Fruit fly (Drosophila melanogaster) whole organism, embryonic: ENCODE data around the gene CG13373.

ENCODE experiments used
- Atf6 ChIP-seq: fragments of 200-800 bp; sonication (Bioruptor generic); IDR thresholded peaks from 2 replicates; pipeline ENCODE4 v1.3.6; 2022; ENCODE audit warnings: missing biosample characterization, missing genetic modification characterization
- CG13287 ChIP-seq: fragments of 200-800 bp; sonication (Bioruptor generic); IDR thresholded peaks from 2 replicates; pipeline ENCODE4 v1.3.6; 2022; ENCODE audit warnings: missing biosample characterization, missing genetic modification characterization; ENCODE audit not compliant: partially characterized antibody
- CG13624 ChIP-seq: fragments of 200-800 bp; sonication (Bioruptor generic); optimal IDR thresholded peaks from 2 replicates; lab custom pipeline; 2016; ENCODE audit warnings: missing biosample characterization, missing genetic modification characterization
- CG13775 ChIP-seq: fragments of 200-800 bp; sonication (Bioruptor generic); optimal IDR thresholded peaks from 3 replicates; lab custom pipeline; 2017; ENCODE audit warnings: missing biosample characterization, mild to moderate bottlenecking, missing genetic modification characterization
- CG15514 ChIP-seq: fragments of 200-800 bp; sonication (Bioruptor generic); optimal IDR thresholded peaks from 3 replicates; lab custom pipeline; 2017; ENCODE audit warnings: missing biosample characterization, missing genetic modification characterization, mild to moderate bottlenecking, moderate library complexity, missing genetic modification reagents
- CG17186 ChIP-seq: fragments of 200-800 bp; sonication (Bioruptor generic); optimal IDR thresholded peaks from 3 replicates; lab custom pipeline; 2017; ENCODE audit warnings: missing biosample characterization, missing genetic modification reagents, missing genetic modification characterization
- CG17359 ChIP-seq: fragments of 200-800 bp; sonication (Bioruptor generic); optimal IDR thresholded peaks from 3 replicates; lab custom pipeline; 2018; ENCODE audit warnings: missing biosample characterization, mild to moderate bottlenecking, missing genetic modification characterization, moderate library complexity
- CG17802 ChIP-seq: fragments of 200-800 bp; sonication (Bioruptor generic); optimal IDR thresholded peaks from 2 replicates; lab custom pipeline; 2018; ENCODE audit warnings: missing biosample characterization, mild to moderate bottlenecking, missing genetic modification characterization, moderate library complexity
- CG3995 ChIP-seq: fragments of 200-800 bp; sonication (Bioruptor generic); optimal IDR thresholded peaks from 3 replicates; lab custom pipeline; 2016; ENCODE audit warnings: missing biosample characterization, missing genetic modification characterization
- CG4617 ChIP-seq: fragments of 200-800 bp; sonication (Bioruptor generic); optimal IDR thresholded peaks from 3 replicates; lab custom pipeline; 2016; ENCODE audit warnings: missing biosample characterization, missing genetic modification characterization, borderline replicate concordance
- CG6689 ChIP-seq: fragments of 200-800 bp; sonication (Bioruptor generic); IDR thresholded peaks from 2 replicates; pipeline ENCODE4 v1.3.6; 2022; ENCODE audit warnings: missing biosample characterization, missing genetic modification characterization
- CG8924 ChIP-seq: fragments of 200-800 bp; optimal IDR thresholded peaks from 3 replicates; lab custom pipeline; 2019; ENCODE audit warnings: missing biosample characterization, mild to moderate bottlenecking, missing genetic modification characterization, moderate library complexity
- CHES-1-like ChIP-seq: fragments of 200-800 bp; sonication (Bioruptor generic); optimal IDR thresholded peaks from 2 replicates; lab custom pipeline; 2016; ENCODE audit warnings: missing biosample characterization, missing genetic modification characterization
- CoRest ChIP-seq: fragments of 200-800 bp; sonication (Bioruptor generic); optimal IDR thresholded peaks from 3 replicates; lab custom pipeline; 2018; ENCODE audit warnings: missing biosample characterization, mild to moderate bottlenecking, missing genetic modification characterization, moderate library complexity
- E2f2 ChIP-seq: fragments of 200-800 bp; sonication (Bioruptor generic); IDR thresholded peaks from 2 replicates; pipeline ENCODE4 v1.3.6; 2022; ENCODE audit warnings: missing biosample characterization, missing genetic modification characterization
- Elba2 ChIP-seq: fragments of 200-800 bp; sonication (Bioruptor generic); optimal IDR thresholded peaks from 3 replicates; lab custom pipeline; 2016; ENCODE audit warnings: missing biosample characterization, missing genetic modification characterization
- HmgZ ChIP-seq: fragments of 200-800 bp; sonication (Bioruptor generic); optimal IDR thresholded peaks from 2 replicates; lab custom pipeline; 2018; ENCODE audit warnings: missing biosample characterization, mild to moderate bottlenecking, missing genetic modification characterization
- Hr51 ChIP-seq, 2 experiments: fragments of 200-800 bp; sonication (Bioruptor generic); optimal IDR thresholded peaks; 2 replicates in 1 of 2; 3 replicates in 1 of 2; lab custom pipeline; 2016 to 2018; ENCODE audit warnings: missing biosample characterization in 2 of 2, missing genetic modification characterization in 2 of 2, mild to moderate bottlenecking in 1 of 2, moderate library complexity in 1 of 2
- Max ChIP-seq: fragments of 200-800 bp; sonication (Bioruptor generic); optimal IDR thresholded peaks from 2 replicates; lab custom pipeline; 2016; ENCODE audit warnings: missing biosample characterization, mild to moderate bottlenecking, missing genetic modification characterization
- Neu2 ChIP-seq: fragments of 200-800 bp; sonication (Bioruptor generic); optimal IDR thresholded peaks from 3 replicates; lab custom pipeline; 2016; ENCODE audit warnings: missing biosample characterization, missing genetic modification characterization, borderline replicate concordance
- Opbp ChIP-seq: fragments of 200-800 bp; sonication (Bioruptor generic); IDR thresholded peaks from 3 replicates; pipeline ENCODE4 v1.3.6; 2022; ENCODE audit warnings: missing biosample characterization, missing genetic modification characterization; ENCODE audit not compliant: partially characterized antibody
- Sry-β ChIP-seq: fragments of 200-800 bp; sonication (Bioruptor generic); optimal IDR thresholded peaks from 2 replicates; lab custom pipeline; 2018; ENCODE audit warnings: missing biosample characterization, mild to moderate bottlenecking, missing genetic modification characterization, moderate library complexity
- Sry-δ ChIP-seq: fragments of 200-800 bp; sonication (Bioruptor generic); optimal IDR thresholded peaks from 2 replicates; lab custom pipeline; 2016; ENCODE audit warnings: missing biosample characterization, missing genetic modification characterization
- Xrp1 ChIP-seq: fragments of 200-800 bp; sonication (Bioruptor generic); IDR thresholded peaks from 2 replicates; pipeline ENCODE4 v1.3.6; 2022; ENCODE audit warnings: missing biosample characterization, missing genetic modification characterization
- YL-1 ChIP-seq: fragments of 200-800 bp; sonication (Bioruptor generic); optimal IDR thresholded peaks from 3 replicates; lab custom pipeline; 2017; ENCODE audit warnings: missing biosample characterization, mild to moderate bottlenecking, missing genetic modification characterization
- amos ChIP-seq: fragments of 200-800 bp; sonication (Bioruptor generic); IDR thresholded peaks from 2 replicates; pipeline ENCODE4 v1.3.6; 2022; ENCODE audit warnings: missing biosample characterization, missing genetic modification characterization; ENCODE audit not compliant: partially characterized antibody
- aop ChIP-seq: fragments of 200-800 bp; sonication (Bioruptor generic); IDR thresholded peaks from 2 replicates; pipeline ENCODE4 v1.3.6; 2022; ENCODE audit warnings: missing biosample characterization, missing genetic modification characterization
- ase ChIP-seq: fragments of 200-800 bp; sonication (Bioruptor generic); IDR thresholded peaks from 3 replicates; pipeline ENCODE4 v1.3.6; 2022; ENCODE audit warnings: missing biosample characterization, missing genetic modification characterization
- br ChIP-seq: fragments of >200 bp; optimal IDR thresholded peaks from 2 replicates; lab custom pipeline; 2017
- crp ChIP-seq, 2 experiments: fragments of 200-800 bp; sonication (Bioruptor generic); optimal IDR thresholded peaks; 2 replicates in 1 of 2; 3 replicates in 1 of 2; lab custom pipeline; 2017; ENCODE audit warnings: missing biosample characterization in 2 of 2, missing genetic modification characterization in 2 of 2, mild to moderate bottlenecking in 1 of 2, moderate library complexity in 1 of 2
- cwo ChIP-seq: fragments of 200-800 bp; sonication (Bioruptor generic); optimal IDR thresholded peaks from 3 replicates; lab custom pipeline; 2017; ENCODE audit warnings: missing biosample characterization, missing genetic modification characterization, mild to moderate bottlenecking, moderate library complexity, missing genetic modification reagents
- dpn ChIP-seq, 2 experiments: fragments of 200-800 bp; sonication (Bioruptor generic); optimal IDR thresholded peaks; 3 replicates each; lab custom pipeline; 2016; ENCODE audit warnings: missing biosample characterization in 2 of 2, missing genetic modification characterization in 2 of 2
- ftz-f1 ChIP-seq: fragments of 200-800 bp; sonication (Bioruptor generic); optimal IDR thresholded peaks from 2 replicates; lab custom pipeline; 2016; ENCODE audit warnings: missing biosample characterization, missing genetic modification characterization
- gro ChIP-seq: fragments of 200-800 bp; sonication (Bioruptor generic); optimal IDR thresholded peaks from 2 replicates; lab custom pipeline; 2016; ENCODE audit warnings: missing biosample characterization, missing genetic modification characterization
- gsb-n ChIP-seq: fragments of 200-800 bp; sonication (Bioruptor generic); optimal IDR thresholded peaks from 3 replicates; lab custom pipeline; 2018; ENCODE audit warnings: missing biosample characterization, mild to moderate bottlenecking, missing genetic modification characterization
- hb ChIP-seq: fragments of 200-800 bp; sonication (Bioruptor generic); IDR thresholded peaks from 3 replicates; pipeline ENCODE4 v1.3.6; 2022; ENCODE audit warnings: missing biosample characterization, missing genetic modification characterization; ENCODE audit not compliant: partially characterized antibody
- insv ChIP-seq, 2 experiments: fragments of 200-800 bp; sonication (Bioruptor generic); optimal IDR thresholded peaks; 3 replicates each; lab custom pipeline; 2016 to 2018; ENCODE audit warnings: missing biosample characterization in 2 of 2, missing genetic modification characterization in 2 of 2
- lilli ChIP-seq: fragments of 200-800 bp; sonication (Bioruptor generic); optimal IDR thresholded peaks from 3 replicates; lab custom pipeline; 2016; ENCODE audit warnings: missing biosample characterization, missing genetic modification characterization
- lola ChIP-seq, 3 experiments: fragments of >200 bp in 2 of 3; fragments of 200-800 bp in 1 of 3; sonication (Bioruptor generic) in 1 of 3; optimal IDR thresholded peaks; 2 replicates each; lab custom pipeline; 2017 to 2019; ENCODE audit warnings: missing biosample characterization in 3 of 3, missing genetic modification characterization in 3 of 3, mild to moderate bottlenecking in 1 of 3, moderate library complexity in 1 of 3
- nerfin-1 ChIP-seq: fragments of 200-800 bp; sonication (Bioruptor generic); optimal IDR thresholded peaks from 3 replicates; lab custom pipeline; 2019; ENCODE audit warnings: missing biosample characterization, mild to moderate bottlenecking, missing genetic modification characterization, moderate library complexity
- nmo ChIP-seq: fragments of 200-800 bp; sonication (Bioruptor generic); optimal IDR thresholded peaks from 2 replicates; lab custom pipeline; 2018; ENCODE audit warnings: missing biosample characterization, mild to moderate bottlenecking, missing genetic modification characterization, moderate library complexity
- onecut ChIP-seq: fragments of 200-800 bp; sonication (Bioruptor generic); IDR thresholded peaks from 2 replicates; pipeline ENCODE4 v1.3.6; 2022; ENCODE audit warnings: missing biosample characterization, missing genetic modification characterization
- pho ChIP-seq: fragments of 200-800 bp; sonication (Bioruptor generic); optimal IDR thresholded peaks from 2 replicates; lab custom pipeline; 2016; ENCODE audit warnings: missing biosample characterization, missing genetic modification characterization
- pzg ChIP-seq: fragments of 200-800 bp; sonication (Bioruptor generic); optimal IDR thresholded peaks from 3 replicates; lab custom pipeline; 2018; ENCODE audit warnings: missing biosample characterization, mild to moderate bottlenecking, missing genetic modification characterization, moderate library complexity
- sens ChIP-seq: fragments of 200-800 bp; sonication (Bioruptor generic); peaks from one replicate; lab custom pipeline; 2016; ENCODE audit warnings: missing biosample characterization, missing genetic modification characterization
- slp2 ChIP-seq: fragments of 200-800 bp; sonication (Bioruptor generic); optimal IDR thresholded peaks from 2 replicates; lab custom pipeline; 2016; ENCODE audit warnings: missing biosample characterization, missing genetic modification characterization
- unpg ChIP-seq: fragments of 200-800 bp; sonication (Bioruptor generic); optimal IDR thresholded peaks from 3 replicates; lab custom pipeline; 2018; ENCODE audit warnings: missing biosample characterization, mild to moderate bottlenecking, missing genetic modification characterization, moderate library complexity
- wor ChIP-seq: fragments of 200-800 bp; sonication (Bioruptor generic); IDR thresholded peaks from 2 replicates; pipeline ENCODE4 v1.3.6; 2022; ENCODE audit warnings: missing biosample characterization, missing genetic modification characterization
- zfh2 ChIP-seq: fragments of 200-800 bp; sonication (Bioruptor generic); optimal IDR thresholded peaks from 2 replicates; lab custom pipeline; 2016; ENCODE audit warnings: missing biosample characterization, missing genetic modification characterization

The CG13373 gene

dm6 chrX:487517-487957 is 10.8 kb downstream of the CG13373 start, which contains the start of the genes CG18273 and CG3156 (continued):
- TF ChIP-seq CG8924 (tag; lab: Kevin White, UChicago) = peak; percentile 33
- TF ChIP-seq Elba2 = peak; percentile 82
- no peak for TF ChIP-seq CG4617 (GFP tag; lab: Kevin White, UChicago)
- peak; percentile 95 for TF ChIP-seq cwo
- TF ChIP-seq pho (GFP tag; lab: Kevin White, UChicago) = peak; percentile 15
- peak; percentile 23; the same call in 1 of the 2 replicates for TF ChIP-seq E2f2 (GFP tag; lab: Robert Waterston, UW)
- TF ChIP-seq ftz-f1 (GFP tag; lab: Kevin White, UChicago) = no peak
- no peak for TF ChIP-seq br (lab: Kevin White, UChicago)
- TF ChIP-seq nerfin-1 (tag; lab: Kevin White, UChicago) = peak; percentile 37
- peak in 1 of 2 experiments; percentile 4 for TF ChIP-seq Hr51 (GFP tag; optimal IDR thresholded peaks at IDR 0.05; lab: Kevin White, UChicago)
- TF ChIP-seq CG13624 (GFP tag; lab: Kevin White, UChicago) = peak; percentile 43
- TF ChIP-seq pzg (GFP tag; lab: Kevin White, UChicago) = peak; percentile 62
- TF ChIP-seq CG6689 (GFP tag; lab: Robert Waterston, UW) = 0 out of 2 replicates have a peak, but pooled peaks have one; percentile 7
- TF ChIP-seq Sry-δ (GFP tag; lab: Kevin White, UChicago) = peak; percentile 75
- peak; percentile 86 for TF ChIP-seq sens (GFP tag; lab: Kevin White, UChicago)
- TF ChIP-seq CHES-1-like (GFP tag; lab: Kevin White, UChicago) = peak; percentile 66
- peak; percentile 4 for TF ChIP-seq CG17359 (tag; lab: Kevin White, UChicago)
- TF ChIP-seq aop (GFP tag; lab: Robert Waterston, UW) = no peak
- peak in 1 of 2 experiments; percentile 5 for TF ChIP-seq dpn (GFP tag; optimal IDR thresholded peaks at IDR 0.05; lab: Kevin White, UChicago)
- TF ChIP-seq CoRest (tag; lab: Kevin White, UChicago) = peak; percentile 55
- peak; percentile 82 for TF ChIP-seq CG17186
- TF ChIP-seq gsb-n (tag; lab: Kevin White, UChicago) = peak; percentile 21
- TF ChIP-seq HmgZ (tag; lab: Kevin White, UChicago) = peak; percentile 67
- TF ChIP-seq lilli (GFP tag; lab: Kevin White, UChicago) = peak; percentile 26
- peak in 1 of 3 experiments; percentile 28 for TF ChIP-seq lola (GFP tag; optimal IDR thresholded peaks at IDR 0.05; lab: Kevin White, UChicago)
- TF ChIP-seq zfh2 = peak; percentile 36
- peak; percentile 60; the same call in 1 of the 3 replicates for TF ChIP-seq Opbp (GFP tag; lab: Robert Waterston, UW)
- TF ChIP-seq crp (GFP tag; optimal IDR thresholded peaks at IDR 0.05; lab: Kevin White, UChicago) = peak; percentile 40 to 91
- TF ChIP-seq Neu2 (GFP tag; lab: Kevin White, UChicago) = no peak
- TF ChIP-seq CG13775 = peak; percentile 36
- TF ChIP-seq slp2 (GFP tag; lab: Kevin White, UChicago) = no peak
- no peak for TF ChIP-seq wor
- peak; percentile 28; the same call in 1 of the 2 replicates for TF ChIP-seq amos (GFP tag; lab: Robert Waterston, UW)
- TF ChIP-seq CG15514 (GFP tag; lab: Kevin White, UChicago) = peak; percentile 69
- TF ChIP-seq Max (GFP tag; lab: Kevin White, UChicago) = peak; percentile 52
- no peak for TF ChIP-seq Atf6 (GFP tag; lab: Robert Waterston, UW)
- TF ChIP-seq hb = 0 out of 3 replicates have a peak, but pooled peaks have one; percentile 43
- TF ChIP-seq insv (GFP tag; optimal IDR thresholded peaks at IDR 0.05; lab: Kevin White, UChicago) = peak in 1 of 2 experiments; percentile 92
- peak; percentile 94 for TF ChIP-seq Sry-β (GFP tag; lab: Kevin White, UChicago)
- no peak for TF ChIP-seq ase
- TF ChIP-seq CG17802 (tag; lab: Kevin White, UChicago) = peak; percentile 70
- peak; percentile 45 for TF ChIP-seq gro (GFP tag; lab: Kevin White, UChicago)
- TF ChIP-seq YL-1 (GFP tag; lab: Kevin White, UChicago) = peak; percentile 52
- TF ChIP-seq nmo (GFP tag; lab: Kevin White, UChicago) = peak; percentile 65
- TF ChIP-seq Xrp1 (GFP tag; lab: Robert Waterston, UW) = 0 out of 2 replicates have a peak, but pooled peaks have one; percentile 6
- TF ChIP-seq CG13287 (GFP tag; lab: Robert Waterston, UW) = peak; percentile 63; the same call in 1 of the 2 replicates
- TF ChIP-seq unpg (GFP tag; lab: Kevin White, UChicago) = no peak
- no peak for TF ChIP-seq onecut
- peak; percentile 17 for TF ChIP-seq CG3995 (GFP tag; lab: Kevin White, UChicago)
